Fruit fly (Drosophila melanogaster): Measurements from ENCODE around the gene CG33110.

CG33110 gene

dm6 chr3R:22618280-22618679 is 48.3 kb downstream of the CG33110 start, which contains the start of gene mRpL45:
Gene mRpL45, plus strand, starts transcription at chr3R:22618492.
- TF ChIP-seq sv (GFP tag; optimal IDR thresholded peaks at IDR 0.05), result no peak
- TF ChIP-seq Jra (GFP tag; optimal IDR thresholded peaks at IDR 0.05), result no peak
- no peak for TF ChIP-seq OdsH (GFP tag; optimal IDR thresholded peaks at IDR 0.05)
- TF ChIP-seq Vsx2 (GFP tag; optimal IDR thresholded peaks at IDR 0.05; ENCODE audit: partially characterized antibody), result no peak
- no peak for TF ChIP-seq Sp1 (GFP tag; optimal IDR thresholded peaks at IDR 0.05)
- no peak for TF ChIP-seq h (GFP tag; optimal IDR thresholded peaks at IDR 0.05)
- no peak for TF ChIP-seq CrebA (GFP tag; optimal IDR thresholded peaks at IDR 0.05; ENCODE audit: borderline replicate concordance)
- no peak for TF ChIP-seq Hr78 (GFP tag; optimal IDR thresholded peaks at IDR 0.05)
- TF ChIP-seq sage (GFP tag; optimal IDR thresholded peaks at IDR 0.05), result no peak
- TF ChIP-seq lola (GFP tag; optimal IDR thresholded peaks at IDR 0.05), result no peak
- TF ChIP-seq jim (GFP tag; optimal IDR thresholded peaks at IDR 0.05), result no peak
- no peak for TF ChIP-seq Rel (GFP tag; optimal IDR thresholded peaks at IDR 0.05)
- no peak for TF ChIP-seq Rel (tag; optimal IDR thresholded peaks at IDR 0.05)
- no peak for TF ChIP-seq Abd-B (GFP tag; optimal IDR thresholded peaks at IDR 0.05)
- no peak for TF ChIP-seq CG32264 (GFP tag; optimal IDR thresholded peaks at IDR 0.05)
- no peak for TF ChIP-seq tai (GFP tag; optimal IDR thresholded peaks at IDR 0.05)
- no peak for TF ChIP-seq HLH106 (tag; optimal IDR thresholded peaks at IDR 0.05)
- no peak for TF ChIP-seq dsf (GFP tag; optimal IDR thresholded peaks at IDR 0.05; ENCODE audit: borderline replicate concordance)
- no peak for TF ChIP-seq N (GFP tag; optimal IDR thresholded peaks at IDR 0.05)
- TF ChIP-seq dl (GFP tag; optimal IDR thresholded peaks at IDR 0.05; ENCODE audit: insufficient read depth in 1 of 2, partially characterized antibody in 2 of 2), result no peak
- no peak for TF ChIP-seq GATAd (GFP tag; optimal IDR thresholded peaks at IDR 0.05)

- TF ChIP-seq Myc (optimal IDR thresholded peaks at IDR 0.05) (no peak), dmrt93B (GFP tag; optimal IDR thresholded peaks at IDR 0.05) (no peak), woc (GFP tag; optimal IDR thresholded peaks at IDR 0.05) (no peak), lola (GFP tag; optimal IDR thresholded peaks at IDR 0.05) (no peak), Sp1 (GFP tag; optimal IDR thresholded peaks at IDR 0.05) (peak; percentile 39), OdsH (GFP tag; optimal IDR thresholded peaks at IDR 0.05) (peak; percentile 37), ey (GFP tag; optimal IDR thresholded peaks at IDR 0.05) (peak; percentile 64), fru (GFP tag; optimal IDR thresholded peaks at IDR 0.05) (peak; percentile 79), h (GFP tag; optimal IDR thresholded peaks at IDR 0.05) (peak; percentile 73), psq (GFP tag; optimal IDR thresholded peaks at IDR 0.05) (peak; percentile 28), HLH106 (tag; optimal IDR thresholded peaks at IDR 0.05) (peak; percentile 53), Hnf4 (GFP tag; optimal IDR thresholded peaks at IDR 0.05) (no peak), br (GFP tag; optimal IDR thresholded peaks at IDR 0.05) (peak; percentile 76), rgr (GFP tag; optimal IDR thresholded peaks at IDR 0.05) (peak; percentile 31), CrebA (GFP tag; optimal IDR thresholded peaks at IDR 0.05; ENCODE audit: borderline replicate concordance) (no peak), sv (GFP tag; optimal IDR thresholded peaks at IDR 0.05) (peak; percentile 10)
Measured at dm6 chr3R:22624737-22625136, 54.7 kb downstream of the CG33110 start.

- peak; percentile 75 for TF ChIP-seq Sp1 (GFP tag; optimal IDR thresholded peaks at IDR 0.05)
- TF ChIP-seq sage (GFP tag; optimal IDR thresholded peaks at IDR 0.05), result no peak
- peak; percentile 62 for TF ChIP-seq dmrt93B (GFP tag; optimal IDR thresholded peaks at IDR 0.05)
- TF ChIP-seq h (GFP tag; optimal IDR thresholded peaks at IDR 0.05), result peak; percentile 41
- no peak for TF ChIP-seq usp (GFP tag; optimal IDR thresholded peaks at IDR 0.05)
- TF ChIP-seq Abd-B (GFP tag; optimal IDR thresholded peaks at IDR 0.05), result no peak
- TF ChIP-seq Myc (optimal IDR thresholded peaks at IDR 0.05), result no peak
- TF ChIP-seq Hnf4 (GFP tag; optimal IDR thresholded peaks at IDR 0.05), result no peak
- peak; percentile 23 for TF ChIP-seq CG32264 (GFP tag; optimal IDR thresholded peaks at IDR 0.05)
- TF ChIP-seq OdsH (GFP tag; optimal IDR thresholded peaks at IDR 0.05), result peak; percentile 70
- no peak for TF ChIP-seq woc (GFP tag; optimal IDR thresholded peaks at IDR 0.05)
- peak; percentile 5 for TF ChIP-seq dsf (GFP tag; optimal IDR thresholded peaks at IDR 0.05; ENCODE audit: borderline replicate concordance)
- TF ChIP-seq foxo (GFP tag; optimal IDR thresholded peaks at IDR 0.05), result peak in 1 of 2 experiments; percentile 67
- TF ChIP-seq CrebA (GFP tag; optimal IDR thresholded peaks at IDR 0.05; ENCODE audit: borderline replicate concordance), result no peak
- peak; percentile 49 for TF ChIP-seq rgr (GFP tag; optimal IDR thresholded peaks at IDR 0.05)
- TF ChIP-seq Dif (GFP tag; optimal IDR thresholded peaks at IDR 0.05; ENCODE audit: partially characterized antibody), result no peak
- TF ChIP-seq pan (optimal IDR thresholded peaks at IDR 0.05), result no peak
- TF ChIP-seq Mio (GFP tag; optimal IDR thresholded peaks at IDR 0.05), result no peak
- peak; percentile 65 for TF ChIP-seq fru (GFP tag; optimal IDR thresholded peaks at IDR 0.05)
- TF ChIP-seq CG9705 (GFP tag; optimal IDR thresholded peaks at IDR 0.05), result no peak
- no peak for TF ChIP-seq Dfd (GFP tag; optimal IDR thresholded peaks at IDR 0.05)
- TF ChIP-seq HLH106 (tag; optimal IDR thresholded peaks at IDR 0.05), result peak; percentile 66
- no peak for TF ChIP-seq Hr83 (GFP tag; optimal IDR thresholded peaks at IDR 0.05; ENCODE audit: poor library complexity, severe bottlenecking)
- TF ChIP-seq Rel (GFP tag; optimal IDR thresholded peaks at IDR 0.05), result no peak
- peak; percentile 89 for TF ChIP-seq Rel (tag; optimal IDR thresholded peaks at IDR 0.05)
- peak; percentile 17 for TF ChIP-seq Jra (GFP tag; optimal IDR thresholded peaks at IDR 0.05)
- TF ChIP-seq lola (GFP tag; optimal IDR thresholded peaks at IDR 0.05), result no peak
- TF ChIP-seq brk (GFP tag; optimal IDR thresholded peaks at IDR 0.05), result no peak
- TF ChIP-seq sv (GFP tag; optimal IDR thresholded peaks at IDR 0.05), result no peak
- TF ChIP-seq psq (GFP tag; optimal IDR thresholded peaks at IDR 0.05), result peak; percentile 49
- no peak for TF ChIP-seq GATAd (GFP tag; optimal IDR thresholded peaks at IDR 0.05)
- no peak for TF ChIP-seq dl (GFP tag; optimal IDR thresholded peaks at IDR 0.05; ENCODE audit: insufficient read depth in 1 of 2, partially characterized antibody in 2 of 2)
- TF ChIP-seq jim (GFP tag; optimal IDR thresholded peaks at IDR 0.05), result no peak
- peak; percentile 62 for TF ChIP-seq ey (GFP tag; optimal IDR thresholded peaks at IDR 0.05)
- TF ChIP-seq tai (GFP tag; optimal IDR thresholded peaks at IDR 0.05), result no peak
- TF ChIP-seq br (GFP tag; optimal IDR thresholded peaks at IDR 0.05), result no peak
- no peak for TF ChIP-seq Vsx2 (GFP tag; optimal IDR thresholded peaks at IDR 0.05; ENCODE audit: partially characterized antibody)
- TF ChIP-seq Hr78 (GFP tag; optimal IDR thresholded peaks at IDR 0.05), result no peak
- no peak for TF ChIP-seq N (GFP tag; optimal IDR thresholded peaks at IDR 0.05)
Measured at dm6 chr3R:22625514-22626333, 55.7 kb downstream of the CG33110 start.
